Worm (Caenorhabditis elegans) whole organism, late embryonic: Measurements from ENCODE around the gene taf-7.1.

Experiments used
- C08G9.2 ChIP-seq: sonication (generic microtip); optimal IDR thresholded peaks from 2 replicates; lab custom pipeline; 2016; ENCODE audit warnings: mild to moderate bottlenecking, missing genetic modification characterization, moderate library complexity, missing compliant biosample characterization
- F13H6.1 ChIP-seq: sonication (generic microtip); optimal IDR thresholded peaks from 2 replicates; lab custom pipeline; 2016; ENCODE audit warnings: missing genetic modification characterization, missing compliant biosample characterization
- K02D7.2 ChIP-seq: sonication (generic microtip); optimal IDR thresholded peaks from 2 replicates; lab custom pipeline; 2017; ENCODE audit warnings: mild to moderate bottlenecking, missing genetic modification characterization, missing compliant biosample characterization
- K09A11.1 ChIP-seq: sonication (generic microtip); optimal IDR thresholded peaks from 2 replicates; lab custom pipeline; 2017; ENCODE audit warnings: antibody characterized with exemption, mild to moderate bottlenecking, missing genetic modification characterization, missing compliant biosample characterization; ENCODE audit not compliant: insufficient read depth
- Y22D7AL.16 ChIP-seq: sonication (generic microtip); optimal IDR thresholded peaks from 2 replicates; lab custom pipeline; 2016; ENCODE audit warnings: missing genetic modification characterization, missing compliant biosample characterization
- ama-1 ChIP-seq: fragments of 150-350 bp; optimal IDR thresholded peaks from 2 replicates; lab custom pipeline; 2014
- ceh-19 ChIP-seq: fragments of 200-800 bp; sonication (Bioruptor generic); optimal IDR thresholded peaks from 2 replicates; lab custom pipeline; 2018; ENCODE audit warnings: mild to moderate bottlenecking, missing genetic modification characterization, missing compliant biosample characterization
- ceh-2 ChIP-seq: sonication (generic microtip); optimal IDR thresholded peaks from 2 replicates; lab custom pipeline; 2016; ENCODE audit warnings: missing genotype, missing genetic modification characterization, missing compliant biosample characterization
- ceh-22 ChIP-seq: sonication (generic microtip); optimal IDR thresholded peaks from 2 replicates; lab custom pipeline; 2017; ENCODE audit warnings: missing biosample characterization, missing genetic modification characterization
- ceh-24 ChIP-seq: sonication (generic microtip); optimal IDR thresholded peaks from 2 replicates; lab custom pipeline; 2016; ENCODE audit warnings: mild to moderate bottlenecking, missing genetic modification characterization, missing compliant biosample characterization
- ceh-30 ChIP-seq: fragments of 150-350 bp; optimal IDR thresholded peaks from 2 replicates; lab custom pipeline; 2014; ENCODE audit warnings: missing biosample characterization, missing genetic modification characterization
- ceh-34 ChIP-seq: sonication (generic microtip); optimal IDR thresholded peaks from 2 replicates; lab custom pipeline; 2016; ENCODE audit warnings: mild to moderate bottlenecking, missing genetic modification characterization, missing compliant biosample characterization
- ceh-48 ChIP-seq: sonication (generic microtip); optimal IDR thresholded peaks from 2 replicates; lab custom pipeline; 2016; ENCODE audit warnings: missing genetic modification characterization, inconsistent platforms, missing compliant biosample characterization
- ceh-6 ChIP-seq: fragments of 200-800 bp; sonication (Bioruptor generic); optimal IDR thresholded peaks from 2 replicates; lab custom pipeline; 2018; ENCODE audit warnings: mild to moderate bottlenecking, missing genetic modification characterization, missing compliant biosample characterization
- ets-4 ChIP-seq: sonication (generic microtip); optimal IDR thresholded peaks from 2 replicates; lab custom pipeline; 2016; ENCODE audit warnings: missing genetic modification characterization, missing compliant biosample characterization
- fax-1 ChIP-seq: sonication (generic microtip); optimal IDR thresholded peaks from 2 replicates; lab custom pipeline; 2016; ENCODE audit warnings: missing genotype, missing genetic modification characterization, missing compliant biosample characterization
- fkh-10 ChIP-seq: fragments of 150-350 bp; optimal IDR thresholded peaks from 2 replicates; lab custom pipeline; 2014; ENCODE audit warnings: missing biosample characterization, missing genetic modification reagents, missing genetic modification characterization
- gmeb-2 ChIP-seq: sonication (generic microtip); optimal IDR thresholded peaks from 2 replicates; lab custom pipeline; 2016; ENCODE audit warnings: missing genetic modification characterization, inconsistent platforms, missing compliant biosample characterization
- hlh-6 ChIP-seq: sonication (generic microtip); optimal IDR thresholded peaks from 2 replicates; lab custom pipeline; 2016; ENCODE audit warnings: missing genotype, missing genetic modification characterization, missing compliant biosample characterization
- mec-3 ChIP-seq: sonication (generic microtip); optimal IDR thresholded peaks from 2 replicates; lab custom pipeline; 2016; ENCODE audit warnings: borderline replicate concordance, missing genetic modification characterization, missing compliant biosample characterization
- nfya-1 ChIP-seq: sonication (generic microtip); optimal IDR thresholded peaks from 2 replicates; lab custom pipeline; 2017; ENCODE audit warnings: missing genetic modification characterization, mild to moderate bottlenecking, missing compliant biosample characterization, antibody characterized with exemption, moderate library complexity
- nhr-11 ChIP-seq: fragments of 150-350 bp; optimal IDR thresholded peaks from 2 replicates; lab custom pipeline; 2014; ENCODE audit warnings: missing biosample characterization, missing genetic modification characterization
- nhr-232 ChIP-seq: sonication (generic microtip); optimal IDR thresholded peaks from 2 replicates; lab custom pipeline; 2016; ENCODE audit warnings: missing genetic modification characterization, missing compliant biosample characterization
- npax-4 ChIP-seq: sonication (generic microtip); optimal IDR thresholded peaks from 2 replicates; lab custom pipeline; 2016; ENCODE audit warnings: missing genetic modification characterization, missing compliant biosample characterization
- odd-2 ChIP-seq: sonication (generic microtip); optimal IDR thresholded peaks from 2 replicates; lab custom pipeline; 2017; ENCODE audit warnings: antibody characterized with exemption, mild to moderate bottlenecking, missing genetic modification characterization, missing compliant biosample characterization
- pat-9 ChIP-seq: fragments of 200-800 bp; sonication (Bioruptor generic); optimal IDR thresholded peaks from 2 replicates; lab custom pipeline; 2018; ENCODE audit warnings: mild to moderate bottlenecking, missing genetic modification characterization, moderate library complexity, missing compliant biosample characterization
- pax-1 ChIP-seq: fragments of 150-350 bp; optimal IDR thresholded peaks from 2 replicates; lab custom pipeline; 2014; ENCODE audit warnings: missing biosample characterization, missing genetic modification characterization
- pha-2 ChIP-seq: sonication (generic microtip); optimal IDR thresholded peaks from 2 replicates; lab custom pipeline; 2017; ENCODE audit warnings: mild to moderate bottlenecking, missing genetic modification characterization, missing compliant biosample characterization
- pha-4 ChIP-seq: fragments of 150-350 bp; optimal IDR thresholded peaks from 2 replicates; lab custom pipeline; 2018; ENCODE audit warnings: missing biosample characterization, missing genetic modification reagents, missing genetic modification characterization
- pqm-1 ChIP-seq: sonication (generic microtip); optimal IDR thresholded peaks from 2 replicates; lab custom pipeline; 2016; ENCODE audit warnings: missing genetic modification characterization, missing compliant biosample characterization
- sdc-2 ChIP-seq: sonication (generic microtip); optimal IDR thresholded peaks from 2 replicates; lab custom pipeline; 2016; ENCODE audit warnings: missing genotype, missing genetic modification characterization, missing compliant biosample characterization
- sox-2 ChIP-seq: fragments of 200-800 bp; sonication (Bioruptor generic); IDR thresholded peaks from 2 replicates; pipeline ENCODE4 v1.3.6; 2022; ENCODE audit warnings: missing genetic modification reagents, missing genetic modification characterization, missing compliant biosample characterization
- tbx-7 ChIP-seq: sonication (generic microtip); optimal IDR thresholded peaks from 2 replicates; lab custom pipeline; 2016; ENCODE audit warnings: missing genotype, missing genetic modification characterization, missing compliant biosample characterization
- ttx-3 ChIP-seq: sonication (generic microtip); optimal IDR thresholded peaks from 2 replicates; lab custom pipeline; 2016; ENCODE audit warnings: missing genetic modification reagents, missing genetic modification characterization, missing compliant biosample characterization
- unc-86 ChIP-seq: sonication (generic microtip); optimal IDR thresholded peaks from 2 replicates; lab custom pipeline; 2016; ENCODE audit warnings: missing genetic modification characterization, missing compliant biosample characterization
- zip-5 ChIP-seq: sonication (generic microtip); optimal IDR thresholded peaks from 2 replicates; lab custom pipeline; 2016; ENCODE audit warnings: missing genetic modification characterization, missing compliant biosample characterization

Gene taf-7.1

ce11 chrX:11837378-11837777 lies at the start of gene taf-7.1:
taf-7.1 (minus strand) TSS chrX:11837478.
- no peak for TF ChIP-seq pha-2 (tag; lab: Kevin White, UChicago)
- TF ChIP-seq ttx-3 (tag; lab: Kevin White, UChicago), result no peak
- TF ChIP-seq nfya-1 (tag; lab: Kevin White, UChicago), result no peak
- TF ChIP-seq C08G9.2 (tag; lab: Kevin White, UChicago), result no peak
- no peak for TF ChIP-seq fkh-10
- no peak for TF ChIP-seq mec-3 (tag; lab: Kevin White, UChicago)
- TF ChIP-seq Y22D7AL.16, result no peak
- no peak for TF ChIP-seq hlh-6
- TF ChIP-seq nhr-232 (tag; lab: Kevin White, UChicago), result no peak
- TF ChIP-seq sox-2, result no peak
- TF ChIP-seq ets-4 (tag; lab: Kevin White, UChicago), result no peak

- no peak for TF ChIP-seq pqm-1 (tag; lab: Kevin White, UChicago)
- no peak for TF ChIP-seq fax-1
- TF ChIP-seq tbx-7 (tag; lab: Kevin White, UChicago), result no peak
- no peak for TF ChIP-seq pat-9
- no peak for TF ChIP-seq hlh-6
- TF ChIP-seq ceh-22 (tag; lab: Kevin White, UChicago), result no peak
- no peak for TF ChIP-seq ceh-6 (GFP tag; lab: Kevin White, UChicago)
- no peak for TF ChIP-seq ceh-48 (tag; lab: Kevin White, UChicago)
- TF ChIP-seq K09A11.1 (tag; lab: Kevin White, UChicago), result no peak
- no peak for TF ChIP-seq unc-86 (tag; lab: Kevin White, UChicago)
- no peak for TF ChIP-seq K02D7.2 (tag; lab: Kevin White, UChicago)
- TF ChIP-seq pha-4, result no peak
- no peak for TF ChIP-seq ceh-19 (GFP tag; lab: Kevin White, UChicago)
Measured at ce11 chrX:11885577-11885976, 48.3 kb upstream of the taf-7.1 start, which contains the start of gene Y62H9A.7. Y62H9A.7 (minus strand) TSS chrX:11885677.

ce11 chrX:11882800-11883199 lies 45.5 kb upstream of the taf-7.1 start, which contains the start of the genes Y62H9A.5 and ule-5:
Y62H9A.5 (minus strand) TSS chrX:11882900.
ule-5 (plus strand) TSS chrX:11883127.
- TF ChIP-seq unc-86 (tag; lab: Kevin White, UChicago) (no peak), ceh-30 (no peak), pha-4 (no peak), pat-9 (no peak), ceh-48 (tag; lab: Kevin White, UChicago) (no peak), gmeb-2 (tag; lab: Kevin White, UChicago) (no peak), npax-4 (tag; lab: Kevin White, UChicago) (no peak)

- TF ChIP-seq F13H6.1 (tag; lab: Kevin White, UChicago) (no peak), ceh-30 (no peak), ceh-34 (no peak), pat-9 (no peak), odd-2 (no peak), ceh-24 (no peak), gmeb-2 (tag; lab: Kevin White, UChicago) (no peak), sox-2 (no peak), nhr-11 (no peak), sdc-2 (tag; lab: Kevin White, UChicago) (no peak)
Measured at ce11 chrX:11879871-11880270, 42.6 kb upstream of the taf-7.1 start, which contains the start of the genes Y62H9A.3 and Y62H9A.4. Y62H9A.3 (minus strand) TSS chrX:11879971. Y62H9A.4 (plus strand) TSS chrX:11880126.

ce11 chrX:11878109-11878508 lies 40.8 kb upstream of the taf-7.1 start, which contains the start of gene Y62H9A.2:
Y62H9A.2 (minus strand) TSS chrX:11878209.
- TF ChIP-seq C08G9.2 (tag; lab: Kevin White, UChicago), result no peak
- no peak for TF ChIP-seq nhr-11
- no peak for TF ChIP-seq zip-5 (tag; lab: Kevin White, UChicago)
- TF ChIP-seq ama-1 (lab: Kevin White, UChicago), result no peak
- no peak for TF ChIP-seq ceh-2
- no peak for TF ChIP-seq pax-1 (tag; lab: Kevin White, UChicago)
